Worm (Caenorhabditis elegans) whole organism, L4/young adult: ENCODE measurements around the gene unc-52.

Experiments
- W03F9.2 ChIP-seq: fragments of 150-350 bp; optimal IDR thresholded peaks from 2 replicates; lab custom pipeline; 2014; ENCODE audit warnings: missing biosample characterization, missing genetic modification characterization
- him-1 ChIP-seq: sonication (generic microtip); optimal IDR thresholded peaks from 2 replicates; lab custom pipeline; 2016; ENCODE audit warnings: missing genotype, missing genetic modification reagents, missing genetic modification characterization, missing compliant biosample characterization

DNA sequence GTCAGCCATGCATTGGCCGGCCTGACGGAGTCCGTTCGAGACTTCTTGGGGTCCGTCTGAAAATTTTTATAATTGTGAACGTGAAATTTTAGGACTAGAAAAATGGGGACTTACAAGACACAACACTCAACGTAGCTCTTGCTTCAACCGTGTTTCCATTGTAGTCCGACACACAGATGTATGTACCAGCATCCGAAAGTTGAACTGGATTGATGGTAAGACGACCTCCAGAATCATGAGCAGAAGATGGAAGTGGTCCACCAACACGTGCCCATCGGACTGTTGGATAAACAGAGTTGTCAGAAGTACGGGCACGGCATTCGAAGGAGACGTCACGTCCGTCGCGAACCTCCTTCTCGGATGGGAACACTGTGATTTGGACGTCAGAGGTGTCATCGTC is 18.0 kb downstream of the unc-52 start:
- no peak for TF ChIP-seq him-1
- TF ChIP-seq W03F9.2 (tag; lab: Kevin White, UChicago) = no peak
